Fruit fly (Drosophila melanogaster): ENCODE data around the gene CG14050.

The CG14050 gene

dm6 chrX:2302875-2303274, 23.1 kb downstream of the CG14050 start:
- TF ChIP-seq ovo (GFP tag; optimal IDR thresholded peaks at IDR 0.05) (no peak), CG1620 (GFP tag; optimal IDR thresholded peaks at IDR 0.05) (no peak), CG5204 (GFP tag; optimal IDR thresholded peaks at IDR 0.05) (no peak), toe (GFP tag; optimal IDR thresholded peaks at IDR 0.05) (no peak), Hr96 (GFP tag; optimal IDR thresholded peaks at IDR 0.05) (no peak), CG12768 (GFP tag; optimal IDR thresholded peaks at IDR 0.05) (no peak), kay (GFP tag; ENCODE audit: borderline replicate concordance) (no peak), CG7101 (tag; optimal IDR thresholded peaks at IDR 0.05) (no peak), bab1 (GFP tag; optimal IDR thresholded peaks at IDR 0.05) (no peak), CG7045 (GFP tag; optimal IDR thresholded peaks at IDR 0.05) (no peak), Clk (GFP tag; optimal IDR thresholded peaks at IDR 0.05) (no peak)

dm6 chrX:2301613-2302522, 24.1 kb downstream of the CG14050 start:
- TF ChIP-seq tj (GFP tag; optimal IDR thresholded peaks at IDR 0.05) (no peak), pad (GFP tag; optimal IDR thresholded peaks at IDR 0.05) (peak; percentile 1), ovo (GFP tag; optimal IDR thresholded peaks at IDR 0.05) (no peak), CG7045 (GFP tag; optimal IDR thresholded peaks at IDR 0.05) (peak; percentile 11), Hr96 (GFP tag; optimal IDR thresholded peaks at IDR 0.05) (no peak), CG7101 (tag; optimal IDR thresholded peaks at IDR 0.05) (peak; percentile 58), cic (GFP tag; optimal IDR thresholded peaks at IDR 0.05) (no peak), kay (GFP tag; ENCODE audit: borderline replicate concordance) (no peak), cnc (optimal IDR thresholded peaks at IDR 0.05) (no peak), Mnt (GFP tag; optimal IDR thresholded peaks at IDR 0.05) (no peak), CG14711 (tag; optimal IDR thresholded peaks at IDR 0.05) (peak; percentile 41), Crg-1 (GFP tag; optimal IDR thresholded peaks at IDR 0.05) (no peak), CG33017 (tag; optimal IDR thresholded peaks at IDR 0.05) (no peak), CG11617 (GFP tag; optimal IDR thresholded peaks at IDR 0.05) (peak; percentile 19), CG1620 (GFP tag; optimal IDR thresholded peaks at IDR 0.05) (no peak), CG5204 (GFP tag; optimal IDR thresholded peaks at IDR 0.05) (no peak), toe (GFP tag; optimal IDR thresholded peaks at IDR 0.05) (no peak), CG12768 (GFP tag; optimal IDR thresholded peaks at IDR 0.05) (no peak), bab1 (GFP tag; optimal IDR thresholded peaks at IDR 0.05) (peak; percentile 53), Clk (GFP tag; optimal IDR thresholded peaks at IDR 0.05) (no peak)

- TF ChIP-seq pad (GFP tag; optimal IDR thresholded peaks at IDR 0.05) (peak; percentile 77), Crg-1 (GFP tag; optimal IDR thresholded peaks at IDR 0.05) (no peak), CG33017 (tag; optimal IDR thresholded peaks at IDR 0.05) (no peak), ovo (GFP tag; optimal IDR thresholded peaks at IDR 0.05) (no peak), CG11617 (GFP tag; optimal IDR thresholded peaks at IDR 0.05) (peak; percentile 29), bab1 (GFP tag; optimal IDR thresholded peaks at IDR 0.05) (peak; percentile 37), Clk (GFP tag; optimal IDR thresholded peaks at IDR 0.05) (no peak), CG7101 (tag; optimal IDR thresholded peaks at IDR 0.05) (peak; percentile 66), CG14711 (tag; optimal IDR thresholded peaks at IDR 0.05) (peak; percentile 60), Hr96 (GFP tag; optimal IDR thresholded peaks at IDR 0.05) (no peak), cnc (optimal IDR thresholded peaks at IDR 0.05) (no peak), tj (GFP tag; optimal IDR thresholded peaks at IDR 0.05) (no peak), Mnt (GFP tag; optimal IDR thresholded peaks at IDR 0.05) (no peak), toe (GFP tag; optimal IDR thresholded peaks at IDR 0.05) (no peak), kay (GFP tag; ENCODE audit: borderline replicate concordance) (no peak)
Measured at dm6 chrX:2301069-2301508, 24.9 kb downstream of the CG14050 start.

- peak; percentile 83 for TF ChIP-seq tj (GFP tag; optimal IDR thresholded peaks at IDR 0.05)
- peak; percentile 77 for TF ChIP-seq CG12768 (GFP tag; optimal IDR thresholded peaks at IDR 0.05)
- no peak for TF ChIP-seq cnc (optimal IDR thresholded peaks at IDR 0.05)
- peak; percentile 74 for TF ChIP-seq CG1620 (GFP tag; optimal IDR thresholded peaks at IDR 0.05)
- TF ChIP-seq Mnt (GFP tag; optimal IDR thresholded peaks at IDR 0.05) = peak; percentile 86
- TF ChIP-seq Clk (GFP tag; optimal IDR thresholded peaks at IDR 0.05) = peak; percentile 76
- TF ChIP-seq cic (GFP tag; optimal IDR thresholded peaks at IDR 0.05) = peak; percentile 67
- TF ChIP-seq pad (GFP tag; optimal IDR thresholded peaks at IDR 0.05) = peak; percentile 77
- TF ChIP-seq toe (GFP tag; optimal IDR thresholded peaks at IDR 0.05) = no peak
- peak; percentile 92 for TF ChIP-seq CG14711 (tag; optimal IDR thresholded peaks at IDR 0.05)
- peak; percentile 94 for TF ChIP-seq CG33017 (tag; optimal IDR thresholded peaks at IDR 0.05)
- peak; percentile 97 for TF ChIP-seq bab1 (GFP tag; optimal IDR thresholded peaks at IDR 0.05)
- peak; percentile 79 for TF ChIP-seq Crg-1 (GFP tag; optimal IDR thresholded peaks at IDR 0.05)
- TF ChIP-seq kay (GFP tag; ENCODE audit: borderline replicate concordance) = no peak
- TF ChIP-seq CG7101 (tag; optimal IDR thresholded peaks at IDR 0.05) = peak; percentile 97
- TF ChIP-seq Hr96 (GFP tag; optimal IDR thresholded peaks at IDR 0.05) = peak; percentile 84
- peak; percentile 84 for TF ChIP-seq CG11617 (GFP tag; optimal IDR thresholded peaks at IDR 0.05)
- TF ChIP-seq CG5204 (GFP tag; optimal IDR thresholded peaks at IDR 0.05) = peak; percentile 82
- TF ChIP-seq CG7045 (GFP tag; optimal IDR thresholded peaks at IDR 0.05) = peak; percentile 85
- peak; percentile 63 for TF ChIP-seq ovo (GFP tag; optimal IDR thresholded peaks at IDR 0.05)
Measured at dm6 chrX:2300293-2301068, 25.5 kb downstream of the CG14050 start.
